Worm (Caenorhabditis elegans): ENCODE measurements around the gene C33H5.16.

Gene C33H5.16

ce11 chrIV:7829275-7829938 is 26.3 kb upstream of the C33H5.16 start, which contains the start of gene C06A6.4 (continued):
- TF ChIP-seq snpc-4 (GFP tag; optimal IDR thresholded peaks at IDR 0.05) (no peak), snpc-4 (tag; optimal IDR thresholded peaks at IDR 0.05) (peak in 2 of 4 experiments; percentile 10 to 36), hmg-20 (GFP tag; IDR thresholded peaks at IDR 0.05) (no peak), attf-5 (GFP tag; optimal IDR thresholded peaks at IDR 0.05) (no peak), ztf-26 (tag; optimal IDR thresholded peaks at IDR 0.05) (no peak), zim-3 (tag; optimal IDR thresholded peaks at IDR 0.05) (no peak), F23B12.7 (tag; optimal IDR thresholded peaks at IDR 0.05; ENCODE audit: insufficient read depth) (no peak), Y95B8A.8 (GFP tag; IDR thresholded peaks at IDR 0.05) (no peak), mxl-1 (tag; optimal IDR thresholded peaks at IDR 0.05) (no peak), ztf-6 (GFP tag; IDR thresholded peaks at IDR 0.05) (no peak), D2030.7 (GFP tag; IDR thresholded peaks at IDR 0.05) (peak; percentile 73), F57C9.4 (tag; optimal IDR thresholded peaks at IDR 0.05) (no peak), hlh-26 (GFP tag; conservative IDR thresholded peaks at IDR 0.05) (no peak), him-1 (tag; optimal IDR thresholded peaks at IDR 0.05) (peak; percentile 6), tbx-9 (tag; optimal IDR thresholded peaks at IDR 0.05; ENCODE audit: borderline replicate concordance) (no peak), madf-6 (GFP tag; IDR thresholded peaks at IDR 0.05) (peak; percentile 92), nfya-1 (tag; optimal IDR thresholded peaks at IDR 0.05; ENCODE audit: borderline replicate concordance, insufficient read depth) (no peak), sea-2 (GFP tag; IDR thresholded peaks at IDR 0.05) (no peak), pbrm-1 (GFP tag; IDR thresholded peaks at IDR 0.05) (peak; percentile 42; the same call in 1 of the 2 replicates), nfya-2 (GFP tag; IDR thresholded peaks at IDR 0.05) (no peak), hsf-1 (GFP tag; IDR thresholded peaks at IDR 0.05) (no peak), C17E4.6 (GFP tag; IDR thresholded peaks at IDR 0.05) (no peak), nhr-179 (tag; optimal IDR thresholded peaks at IDR 0.05) (no peak), nhr-27 (tag; optimal IDR thresholded peaks at IDR 0.05) (no peak), lin-35 (GFP tag; optimal IDR thresholded peaks at IDR 0.05) (no peak), efl-1 (GFP tag; optimal IDR thresholded peaks at IDR 0.05) (peak; percentile 80), snpc-1.1 (tag; optimal IDR thresholded peaks at IDR 0.05; ENCODE audit: insufficient read depth) (peak; percentile 7), die-1 (tag; optimal IDR thresholded peaks at IDR 0.05) (no peak), ztf-22 (GFP tag; optimal IDR thresholded peaks at IDR 0.05) (no peak), chd-7 (tag; optimal IDR thresholded peaks at IDR 0.05) (no peak), akir-1 (GFP tag; optimal IDR thresholded peaks at IDR 0.05) (no peak), madf-10 (tag; optimal IDR thresholded peaks at IDR 0.05) (no peak), Y53G8AR.9 (GFP tag; conservative IDR thresholded peaks at IDR 0.05) (no peak), lir-1 (GFP tag; conservative IDR thresholded peaks at IDR 0.05) (no peak), rpc-1 (optimal IDR thresholded peaks at IDR 0.05) (no peak), rpc-1 (tag; optimal IDR thresholded peaks at IDR 0.05) (no peak), ceh-40 (GFP tag; IDR thresholded peaks at IDR 0.05) (no peak), F33H1.4 (GFP tag; IDR thresholded peaks at IDR 0.05) (peak; percentile 92), T07F8.4 (tag; optimal IDR thresholded peaks at IDR 0.05) (no peak), F49E8.2 (tag; optimal IDR thresholded peaks at IDR 0.05; ENCODE audit: insufficient read depth) (peak; percentile 52), nhr-90 (tag; optimal IDR thresholded peaks at IDR 0.05) (no peak), B0035.1 (tag; optimal IDR thresholded peaks at IDR 0.05) (no peak), attf-6 (GFP tag; IDR thresholded peaks at IDR 0.05) (no peak), unc-62 (GFP tag; optimal IDR thresholded peaks at IDR 0.05) (no peak), Y79H2A.3 (GFP tag; conservative IDR thresholded peaks at IDR 0.05) (no peak)
